Worm (Caenorhabditis elegans): Measurements from ENCODE around the gene C26B9.7.

- TF ChIP-seq tbx-2 (tag; optimal IDR thresholded peaks at IDR 0.05) (no peak), nhr-28 (tag; optimal IDR thresholded peaks at IDR 0.05) (no peak), ama-1 (optimal IDR thresholded peaks at IDR 0.05) (no peak), zip-4 (GFP tag; optimal IDR thresholded peaks at IDR 0.05) (no peak)
Observed at ce11 chrX:5335368-5335767, 6.7 kb upstream of the C26B9.7 start, which contains the start of gene C26B9.6.

All from whole organism, L1 larva.